Worm (Caenorhabditis elegans) whole organism, mixed stage, embryonic: ENCODE measurements around the gene C26D10.6.

Experiments used
- ces-1 ChIP-seq: fragments of 150-350 bp; optimal IDR thresholded peaks from 2 replicates; lab custom pipeline; 2014; ENCODE audit warnings: missing biosample characterization, missing genetic modification reagents, missing genetic modification characterization
- lin-13 ChIP-seq: fragments of 150-350 bp; optimal IDR thresholded peaks from 2 replicates; lab custom pipeline; 2014; ENCODE audit warnings: missing biosample characterization, missing genetic modification characterization
- lsy-2 ChIP-seq: fragments of 150-350 bp; optimal IDR thresholded peaks from 2 replicates; lab custom pipeline; 2014; ENCODE audit warnings: missing biosample characterization, missing genetic modification characterization
- mep-1 ChIP-seq: fragments of 150-350 bp; optimal IDR thresholded peaks from 2 replicates; lab custom pipeline; 2017; ENCODE audit warnings: missing biosample characterization, missing genetic modification reagents, missing genetic modification characterization, inconsistent platforms
- nhr-12 ChIP-seq: fragments of 150-350 bp; optimal IDR thresholded peaks from 2 replicates; lab custom pipeline; 2014; ENCODE audit warnings: missing biosample characterization, missing genetic modification characterization
- nhr-237 ChIP-seq: fragments of 150-350 bp; optimal IDR thresholded peaks from 2 replicates; lab custom pipeline; 2014; ENCODE audit warnings: missing biosample characterization, missing genetic modification characterization
- nhr-28 ChIP-seq: fragments of 150-350 bp; optimal IDR thresholded peaks from 2 replicates; lab custom pipeline; 2014; ENCODE audit warnings: missing biosample characterization, missing genetic modification characterization
- nhr-76 ChIP-seq: sonication (generic microtip); optimal IDR thresholded peaks from 2 replicates; lab custom pipeline; 2017; ENCODE audit warnings: missing biosample characterization, missing genetic modification characterization
- sptf-1 ChIP-seq: sonication (generic microtip); optimal IDR thresholded peaks from 2 replicates; lab custom pipeline; 2017; ENCODE audit warnings: mild to moderate bottlenecking, missing genetic modification characterization, moderate library complexity, missing compliant biosample characterization
- unc-39 ChIP-seq: fragments of 150-350 bp; optimal IDR thresholded peaks from 2 replicates; lab custom pipeline; 2014; ENCODE audit warnings: missing biosample characterization, missing genetic modification characterization
- unc-62 ChIP-seq: fragments of 150-350 bp; optimal IDR thresholded peaks from 2 replicates; lab custom pipeline; 2014; ENCODE audit warnings: missing biosample characterization, missing genetic modification reagents, missing genetic modification characterization
- ztf-11 ChIP-seq: fragments of 150-350 bp; optimal IDR thresholded peaks from 2 replicates; lab custom pipeline; 2014; ENCODE audit warnings: missing biosample characterization, missing genetic modification characterization

DNA sequence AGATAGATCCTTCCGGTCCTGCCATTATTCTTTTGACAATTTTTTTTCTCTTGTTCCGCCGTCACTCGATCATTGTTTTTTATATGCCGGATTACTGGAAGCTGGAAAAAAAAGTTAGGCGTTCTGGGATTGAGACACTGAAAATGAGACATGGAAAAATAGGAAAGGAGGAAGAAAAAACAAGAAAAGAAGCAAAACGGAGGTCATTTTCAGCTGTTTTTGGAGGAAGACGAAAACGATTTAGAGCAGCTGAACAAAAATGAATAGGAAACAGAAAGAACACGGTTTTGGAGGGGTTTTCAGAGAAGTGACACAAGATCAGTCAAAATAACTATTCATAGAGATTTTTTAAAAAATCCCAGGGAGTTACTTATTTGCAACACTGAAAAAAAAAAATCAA, 14.6 kb upstream of the C26D10.6 start, which contains the start of gene amt-3:
- no peak for TF ChIP-seq unc-62 (GFP tag; lab: Kevin White, UChicago)
- TF ChIP-seq ztf-11 (tag; lab: Kevin White, UChicago), result no peak
- no peak for TF ChIP-seq nhr-12 (tag; lab: Kevin White, UChicago)
- no peak for TF ChIP-seq unc-39 (tag; lab: Kevin White, UChicago)
- TF ChIP-seq nhr-28 (tag; lab: Kevin White, UChicago), result no peak
- no peak for TF ChIP-seq ces-1 (GFP tag; lab: Kevin White, UChicago)
- TF ChIP-seq lin-13 (tag; lab: Kevin White, UChicago), result no peak
- TF ChIP-seq lsy-2, result no peak
- no peak for TF ChIP-seq nhr-237 (tag; lab: Kevin White, UChicago)
- no peak for TF ChIP-seq nhr-76
- no peak for TF ChIP-seq mep-1
- no peak for TF ChIP-seq sptf-1 (tag; lab: Kevin White, UChicago)
